Worm (Caenorhabditis elegans) whole organism, late embryonic: ENCODE data around the gene C45B11.5.

Experiments
- C08G9.2 ChIP-seq: sonication (generic microtip); optimal IDR thresholded peaks from 2 replicates; lab custom pipeline; 2016; ENCODE audit warnings: mild to moderate bottlenecking, missing genetic modification characterization, moderate library complexity, missing compliant biosample characterization
- C38D4.7 ChIP-seq: fragments of 200-800 bp; sonication (Bioruptor generic); optimal IDR thresholded peaks from 2 replicates; lab custom pipeline; 2018; ENCODE audit warnings: mild to moderate bottlenecking, missing genetic modification characterization, moderate library complexity, missing compliant biosample characterization
- K02D7.2 ChIP-seq: sonication (generic microtip); optimal IDR thresholded peaks from 2 replicates; lab custom pipeline; 2017; ENCODE audit warnings: mild to moderate bottlenecking, missing genetic modification characterization, missing compliant biosample characterization
- K09A11.1 ChIP-seq: sonication (generic microtip); optimal IDR thresholded peaks from 2 replicates; lab custom pipeline; 2017; ENCODE audit warnings: antibody characterized with exemption, mild to moderate bottlenecking, missing genetic modification characterization, missing compliant biosample characterization; ENCODE audit not compliant: insufficient read depth
- T23F11.4 ChIP-seq: fragments of 200-800 bp; sonication (Bioruptor generic); optimal IDR thresholded peaks from 2 replicates; lab custom pipeline; 2018; ENCODE audit warnings: mild to moderate bottlenecking, missing genetic modification characterization, missing compliant biosample characterization
- ama-1 ChIP-seq: fragments of 150-350 bp; optimal IDR thresholded peaks from 2 replicates; lab custom pipeline; 2014
- ceh-14 ChIP-seq: sonication (generic microtip); optimal IDR thresholded peaks from 2 replicates; lab custom pipeline; 2016; ENCODE audit warnings: missing genotype, missing genetic modification characterization, missing compliant biosample characterization
- ceh-18 ChIP-seq: sonication (generic microtip); optimal IDR thresholded peaks from 2 replicates; lab custom pipeline; 2016; ENCODE audit warnings: missing genetic modification characterization, missing compliant biosample characterization
- ceh-2 ChIP-seq: sonication (generic microtip); optimal IDR thresholded peaks from 2 replicates; lab custom pipeline; 2016; ENCODE audit warnings: missing genotype, missing genetic modification characterization, missing compliant biosample characterization
- ceh-24 ChIP-seq: sonication (generic microtip); optimal IDR thresholded peaks from 2 replicates; lab custom pipeline; 2016; ENCODE audit warnings: mild to moderate bottlenecking, missing genetic modification characterization, missing compliant biosample characterization
- ceh-30 ChIP-seq: fragments of 150-350 bp; optimal IDR thresholded peaks from 2 replicates; lab custom pipeline; 2014; ENCODE audit warnings: missing biosample characterization, missing genetic modification characterization
- ceh-31 ChIP-seq: sonication (generic microtip); optimal IDR thresholded peaks from 2 replicates; lab custom pipeline; 2016; ENCODE audit warnings: missing genetic modification characterization, missing compliant biosample characterization
- elt-2 ChIP-seq: sonication (generic microtip); optimal IDR thresholded peaks from 2 replicates; lab custom pipeline; 2016; ENCODE audit warnings: missing genetic modification reagents, missing genetic modification characterization, missing compliant biosample characterization
- ets-4 ChIP-seq: sonication (generic microtip); optimal IDR thresholded peaks from 2 replicates; lab custom pipeline; 2016; ENCODE audit warnings: missing genetic modification characterization, missing compliant biosample characterization
- fax-1 ChIP-seq: sonication (generic microtip); optimal IDR thresholded peaks from 2 replicates; lab custom pipeline; 2016; ENCODE audit warnings: missing genotype, missing genetic modification characterization, missing compliant biosample characterization
- fkh-6 ChIP-seq: sonication (generic microtip); optimal IDR thresholded peaks from 2 replicates; lab custom pipeline; 2016; ENCODE audit warnings: missing genetic modification characterization, missing compliant biosample characterization
- gmeb-2 ChIP-seq: sonication (generic microtip); optimal IDR thresholded peaks from 2 replicates; lab custom pipeline; 2016; ENCODE audit warnings: missing genetic modification characterization, inconsistent platforms, missing compliant biosample characterization
- hlh-13 ChIP-seq: fragments of 200-800 bp; sonication (Bioruptor generic); optimal IDR thresholded peaks from 2 replicates; lab custom pipeline; 2018; ENCODE audit warnings: mild to moderate bottlenecking, missing genetic modification characterization, missing compliant biosample characterization
- hlh-8 ChIP-seq: sonication (generic microtip); optimal IDR thresholded peaks from 2 replicates; lab custom pipeline; 2016; ENCODE audit warnings: missing genotype, missing genetic modification characterization, missing compliant biosample characterization
- madf-2 ChIP-seq: sonication (generic microtip); optimal IDR thresholded peaks from 2 replicates; lab custom pipeline; 2017; ENCODE audit warnings: missing genetic modification characterization, missing compliant biosample characterization
- mec-3 ChIP-seq: sonication (generic microtip); optimal IDR thresholded peaks from 2 replicates; lab custom pipeline; 2016; ENCODE audit warnings: borderline replicate concordance, missing genetic modification characterization, missing compliant biosample characterization
- nfya-1 ChIP-seq: sonication (generic microtip); optimal IDR thresholded peaks from 2 replicates; lab custom pipeline; 2017; ENCODE audit warnings: missing genetic modification characterization, mild to moderate bottlenecking, missing compliant biosample characterization, antibody characterized with exemption, moderate library complexity
- nhr-11 ChIP-seq: fragments of 150-350 bp; optimal IDR thresholded peaks from 2 replicates; lab custom pipeline; 2014; ENCODE audit warnings: missing biosample characterization, missing genetic modification characterization
- odd-2 ChIP-seq: sonication (generic microtip); optimal IDR thresholded peaks from 2 replicates; lab custom pipeline; 2017; ENCODE audit warnings: antibody characterized with exemption, mild to moderate bottlenecking, missing genetic modification characterization, missing compliant biosample characterization
- pag-3 ChIP-seq: sonication (generic microtip); optimal IDR thresholded peaks from 2 replicates; lab custom pipeline; 2016; ENCODE audit warnings: missing compliant biosample characterization, missing genetic modification characterization, borderline replicate concordance
- pat-9 ChIP-seq: fragments of 200-800 bp; sonication (Bioruptor generic); optimal IDR thresholded peaks from 2 replicates; lab custom pipeline; 2018; ENCODE audit warnings: mild to moderate bottlenecking, missing genetic modification characterization, moderate library complexity, missing compliant biosample characterization
- pax-1 ChIP-seq: fragments of 150-350 bp; optimal IDR thresholded peaks from 2 replicates; lab custom pipeline; 2014; ENCODE audit warnings: missing biosample characterization, missing genetic modification characterization
- rnt-1 ChIP-seq: sonication (generic microtip); optimal IDR thresholded peaks from 2 replicates; lab custom pipeline; 2016; ENCODE audit warnings: missing genetic modification characterization, missing compliant biosample characterization
- sox-4 ChIP-seq: sonication (generic microtip); optimal IDR thresholded peaks from 2 replicates; lab custom pipeline; 2017; ENCODE audit warnings: mild to moderate bottlenecking, missing genetic modification characterization, inconsistent platforms, missing compliant biosample characterization
- syd-9 ChIP-seq: sonication (generic microtip); optimal IDR thresholded peaks from 2 replicates; lab custom pipeline; 2016; ENCODE audit warnings: mild to moderate bottlenecking, missing genetic modification characterization, moderate library complexity, missing compliant biosample characterization
- tbx-2 ChIP-seq: sonication (generic microtip); optimal IDR thresholded peaks from 2 replicates; lab custom pipeline; 2016; ENCODE audit warnings: missing genetic modification characterization, missing compliant biosample characterization
- unc-3 ChIP-seq, 2 experiments: fragments of 200-800 bp in 1 of 2; sonication (Bioruptor generic) in 1 of 2; sonication (generic microtip) in 1 of 2; conservative IDR thresholded peaks in 1 of 2; optimal IDR thresholded peaks in 1 of 2; 2 replicates each; pipeline versions ENCODE4 v1.3.6 to Lab custom; 2016 to 2022; ENCODE audit warnings: missing compliant biosample characterization in 2 of 2, missing genetic modification characterization in 2 of 2, missing genetic modification reagents in 1 of 2
- unc-42 ChIP-seq: sonication (generic microtip); optimal IDR thresholded peaks from 2 replicates; lab custom pipeline; 2016; ENCODE audit warnings: missing genotype, missing genetic modification characterization, missing compliant biosample characterization
- unc-55 ChIP-seq: sonication (generic microtip); optimal IDR thresholded peaks from 2 replicates; lab custom pipeline; 2017; ENCODE audit warnings: missing biosample characterization, missing genetic modification reagents, missing genetic modification characterization
- unc-86 ChIP-seq: sonication (generic microtip); optimal IDR thresholded peaks from 2 replicates; lab custom pipeline; 2016; ENCODE audit warnings: missing genetic modification characterization, missing compliant biosample characterization
- ztf-16 ChIP-seq: sonication (generic microtip); optimal IDR thresholded peaks from 2 replicates; lab custom pipeline; 2017; ENCODE audit warnings: missing genetic modification characterization, missing compliant biosample characterization

C45B11.5 gene

DNA sequence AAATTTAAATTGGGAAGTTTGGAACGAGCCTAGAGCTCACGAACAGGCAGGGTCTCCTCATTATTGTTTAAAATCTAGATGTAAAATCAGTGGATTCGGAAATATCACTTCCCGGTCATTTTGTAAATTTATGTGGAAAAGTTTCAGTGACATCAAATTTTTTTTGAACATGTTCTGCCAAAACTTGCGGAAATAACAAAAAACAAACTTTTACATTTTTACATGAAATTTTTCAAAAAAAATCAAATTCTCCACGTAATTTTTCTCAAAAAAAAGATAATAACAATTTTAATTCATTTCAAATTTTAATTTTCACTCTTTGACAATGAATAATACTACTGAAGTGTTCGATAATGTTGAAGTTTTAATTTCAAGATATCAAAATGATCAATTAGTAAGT is at the start of gene C45B11.5:
TSS of gene C45B11.5 (plus strand) at position 301 of the 400 bp plus-strand sequence.
- TF ChIP-seq gmeb-2 (tag; lab: Kevin White, UChicago): no peak
- TF ChIP-seq pag-3 (tag; lab: Kevin White, UChicago): no peak
- no peak for TF ChIP-seq ama-1 (lab: Kevin White, UChicago)
- no peak for TF ChIP-seq elt-2 (tag; lab: Kevin White, UChicago)
- no peak for TF ChIP-seq K09A11.1
- TF ChIP-seq rnt-1 (tag; lab: Kevin White, UChicago): no peak
- TF ChIP-seq tbx-2 (tag; lab: Kevin White, UChicago): no peak
- no peak for TF ChIP-seq pax-1 (tag; lab: Kevin White, UChicago)
- no peak for TF ChIP-seq ztf-16 (tag; lab: Kevin White, UChicago)
- no peak for TF ChIP-seq nhr-11
- no peak for TF ChIP-seq unc-3 (GFP tag; conservative IDR thresholded peaks at IDR 0.05; lab: Robert Waterston, UW)
- TF ChIP-seq unc-3 (tag; optimal IDR thresholded peaks at IDR 0.05; lab: Kevin White, UChicago): no peak
- TF ChIP-seq unc-42 (tag; lab: Kevin White, UChicago): no peak
- no peak for TF ChIP-seq ceh-14 (tag; lab: Kevin White, UChicago)
- no peak for TF ChIP-seq C08G9.2
- no peak for TF ChIP-seq fax-1 (tag; lab: Kevin White, UChicago)
- TF ChIP-seq hlh-13 (GFP tag; lab: Kevin White, UChicago): no peak
- no peak for TF ChIP-seq ceh-2 (tag; lab: Kevin White, UChicago)
- no peak for TF ChIP-seq ceh-24
- TF ChIP-seq C38D4.7 (GFP tag; lab: Kevin White, UChicago): no peak

DNA sequence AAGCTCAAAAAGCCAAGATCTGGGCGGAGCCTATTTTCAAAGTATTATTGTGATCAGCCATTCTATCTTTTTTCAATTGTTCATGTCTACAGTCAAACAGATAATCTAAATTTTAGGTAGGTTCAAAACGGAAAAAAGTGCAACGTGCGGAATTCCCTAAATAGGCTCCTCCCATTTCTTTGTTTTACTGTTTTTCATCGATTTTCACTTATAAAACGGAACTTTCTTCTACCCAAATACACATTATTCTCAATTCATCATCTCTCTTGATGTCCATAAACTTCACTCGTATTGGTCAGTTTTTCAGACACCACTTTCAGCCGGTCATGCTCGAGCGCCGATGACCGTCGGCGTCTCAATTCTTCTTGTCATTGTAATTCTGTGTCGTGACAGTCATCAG is 42.8 kb upstream of the C45B11.5 start, which contains the start of gene F53B7.7:
TSS of gene F53B7.7 (plus strand) at position 301 of the 400 bp plus-strand sequence.
- TF ChIP-seq ceh-30 (tag; lab: Kevin White, UChicago) (no peak), ets-4 (no peak)
- TF ChIP-seq, all 69 proteins: peak for 0

DNA sequence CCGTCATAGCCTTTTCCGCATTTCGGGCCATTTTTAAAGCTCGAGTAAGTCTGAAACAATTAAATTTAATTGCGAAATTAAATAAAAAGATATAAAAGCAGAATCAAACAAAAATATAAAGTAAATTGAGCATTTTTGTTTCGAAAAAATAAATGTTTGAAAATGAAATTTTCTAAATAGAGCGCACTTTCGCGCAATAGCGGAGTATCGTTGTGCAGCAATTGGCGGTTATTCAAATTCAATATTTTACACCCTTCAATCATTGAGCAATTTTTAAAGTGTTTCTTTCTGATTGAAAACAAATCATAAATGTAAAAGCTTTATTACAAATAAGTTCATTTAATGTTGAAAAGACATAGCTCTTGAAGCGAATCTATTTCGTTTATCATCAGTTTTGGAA is 40.9 kb upstream of the C45B11.5 start, which contains the start of gene isy-1:
TSS of gene isy-1 (minus strand) at position 50 of the 400 bp plus-strand sequence.
- TF ChIP-seq unc-42 (tag; lab: Kevin White, UChicago): peak; percentile 92
- TF ChIP-seq nfya-1 (tag; lab: Kevin White, UChicago): peak; percentile 37
- TF ChIP-seq ceh-31: peak; percentile 47
- no peak for TF ChIP-seq sox-4

DNA sequence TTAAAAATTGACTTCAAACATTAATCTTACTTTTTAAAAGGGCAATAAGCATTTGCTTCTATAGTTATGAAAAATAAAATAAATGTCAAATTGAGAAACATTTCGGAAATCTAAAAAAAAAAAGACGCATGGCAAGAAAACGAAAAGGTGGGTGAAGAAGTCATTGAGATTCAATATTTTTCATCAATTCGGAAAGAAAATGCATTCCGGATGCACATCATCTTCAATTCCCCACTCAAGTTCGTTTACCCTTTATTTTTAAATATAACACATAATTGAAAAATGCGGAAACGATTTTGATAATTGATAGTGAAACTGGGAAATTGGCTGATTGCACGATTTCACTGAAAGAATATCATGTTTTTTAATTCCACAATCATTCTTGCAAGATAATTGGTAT is 39.2 kb upstream of the C45B11.5 start, which contains the start of gene F53B7.4:
TSS of gene F53B7.4 (minus strand) at position 101 of the 400 bp plus-strand sequence.
- TF ChIP-seq madf-2 (tag; lab: Kevin White, UChicago): no peak
- no peak for TF ChIP-seq mec-3 (tag; lab: Kevin White, UChicago)
- no peak for TF ChIP-seq hlh-8 (tag; lab: Kevin White, UChicago)
- no peak for TF ChIP-seq ets-4
- no peak for TF ChIP-seq ceh-14 (tag; lab: Kevin White, UChicago)
- TF ChIP-seq ama-1 (lab: Kevin White, UChicago): no peak
- no peak for TF ChIP-seq C08G9.2
- no peak for TF ChIP-seq fkh-6 (tag; lab: Kevin White, UChicago)
- TF ChIP-seq unc-86 (tag; lab: Kevin White, UChicago): no peak
- TF ChIP-seq syd-9 (tag; lab: Kevin White, UChicago): no peak
- TF ChIP-seq hlh-13 (GFP tag; lab: Kevin White, UChicago): no peak
- TF ChIP-seq odd-2 (tag; lab: Kevin White, UChicago): no peak
- no peak for TF ChIP-seq T23F11.4 (GFP tag; lab: Kevin White, UChicago)
- TF ChIP-seq pat-9 (tag; lab: Kevin White, UChicago): no peak
- no peak for TF ChIP-seq unc-55 (GFP tag; lab: Kevin White, UChicago)
- no peak for TF ChIP-seq ceh-18 (tag; lab: Kevin White, UChicago)
- no peak for TF ChIP-seq K02D7.2 (tag; lab: Kevin White, UChicago)
- TF ChIP-seq, all 69 proteins: peak for 0
